Worm (Caenorhabditis elegans) whole organism, dauer: ENCODE results near the gene Y69H2.17.

Experiments
- unc-62 ChIP-seq: sonication (generic microtip); optimal IDR thresholded peaks from 2 replicates; lab custom pipeline; 2017; ENCODE audit warnings: missing biosample characterization, missing genetic modification reagents, missing genetic modification characterization

Y69H2.17 gene

ce11 chrV:18721873-18722272, 37.1 kb downstream of the Y69H2.17 start:
- TF ChIP-seq unc-62 (GFP tag; lab: Kevin White, UChicago): no peak

- no peak for TF ChIP-seq unc-62 (GFP tag; lab: Kevin White, UChicago)
These were observed 38.0 kb downstream of the Y69H2.17 start for ce11 chrV:18722510-18723299.

- TF ChIP-seq unc-62 (GFP tag; lab: Kevin White, UChicago): no peak
These were observed 38.9 kb downstream of the Y69H2.17 start for ce11 chrV:18723604-18724003.

- TF ChIP-seq unc-62 (GFP tag; lab: Kevin White, UChicago): no peak
These were observed 39.3 kb downstream of the Y69H2.17 start for ce11 chrV:18724076-18724475.

DNA sequence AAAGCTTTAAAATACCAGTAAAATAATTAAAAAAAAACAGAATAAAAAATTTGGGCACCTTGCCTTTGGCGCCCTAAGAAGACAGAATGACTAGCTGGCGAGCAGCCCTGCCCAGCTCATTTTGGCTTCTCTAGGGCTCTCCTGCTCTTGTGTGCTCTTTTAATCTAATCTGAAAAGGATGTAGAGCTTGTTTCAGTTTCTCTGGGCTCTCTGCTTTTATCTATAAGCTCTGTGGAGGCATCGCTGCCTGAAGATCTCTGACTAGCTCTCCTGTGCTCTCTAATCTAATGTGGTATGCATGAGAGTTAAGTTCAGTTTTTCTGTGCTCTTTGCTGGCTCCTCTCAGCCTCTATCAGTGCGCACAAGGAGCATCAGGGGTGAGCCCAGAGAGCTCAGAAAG, 41.1 kb downstream of the Y69H2.17 start:
- TF ChIP-seq unc-62 (GFP tag; lab: Kevin White, UChicago): no peak

DNA sequence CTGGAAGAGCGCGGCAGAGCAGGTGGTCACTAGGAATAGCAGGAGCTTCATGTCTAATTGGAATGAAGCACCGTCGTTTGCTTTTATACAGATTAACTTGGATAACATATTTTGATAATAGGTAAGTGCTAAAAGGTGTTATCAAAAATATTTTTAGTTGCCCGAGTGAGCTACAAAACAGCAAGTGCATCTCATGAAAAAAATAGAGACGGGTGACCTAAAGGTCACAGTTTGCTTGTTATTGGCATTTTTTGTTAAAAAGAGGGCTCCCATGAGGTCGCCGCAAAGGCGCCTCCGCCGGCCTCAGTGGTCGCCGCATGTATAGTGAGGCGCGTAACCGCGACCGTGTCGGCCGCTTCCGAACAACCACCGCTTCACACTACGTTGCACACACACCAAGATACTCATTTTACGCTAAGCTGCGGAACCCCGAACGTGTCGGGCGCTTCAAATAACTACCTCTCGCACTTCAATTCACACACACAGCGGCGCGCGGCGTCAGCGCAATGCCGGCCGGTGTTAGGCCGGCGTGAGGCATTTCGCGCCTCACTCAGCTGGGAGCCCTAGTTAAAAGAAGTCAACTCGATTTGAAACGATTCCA, 44.7 kb downstream of the Y69H2.17 start, which contains the start of gene asp-19:
asp-19 (minus strand) TSS at position 51 of the 601 bp plus-strand sequence.
- no peak for TF ChIP-seq unc-62 (GFP tag; lab: Kevin White, UChicago)

DNA sequence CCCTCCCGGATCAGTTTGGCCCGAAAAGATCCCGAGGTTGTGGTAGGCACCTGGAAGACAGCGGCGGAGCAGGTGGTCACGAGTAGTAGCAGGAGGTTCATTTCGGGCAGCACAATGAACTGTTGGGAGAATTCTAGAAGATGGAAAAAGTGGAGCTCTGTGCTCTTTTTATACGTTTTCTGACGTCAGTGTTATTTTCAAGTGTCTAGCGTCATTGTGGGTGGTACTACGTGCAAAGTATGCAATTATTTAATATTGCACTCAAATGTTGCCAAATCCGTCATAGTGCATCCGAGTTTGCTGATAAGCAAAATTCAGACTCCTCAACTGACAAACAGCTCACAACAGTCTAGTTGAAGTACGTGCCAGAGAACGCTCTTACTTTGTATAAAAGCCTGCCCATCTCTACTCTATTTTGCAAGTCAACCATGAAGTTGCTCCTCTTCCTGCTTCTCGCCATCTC, 46.9 kb downstream of the Y69H2.17 start, which contains the start of the genes asp-18 and scl-19:
asp-18 (minus strand) TSS at position 101 of the 463 bp plus-strand sequence.
scl-19 (plus strand) TSS at position 413 of the 463 bp plus-strand sequence.
- TF ChIP-seq unc-62 (GFP tag; lab: Kevin White, UChicago): no peak

DNA sequence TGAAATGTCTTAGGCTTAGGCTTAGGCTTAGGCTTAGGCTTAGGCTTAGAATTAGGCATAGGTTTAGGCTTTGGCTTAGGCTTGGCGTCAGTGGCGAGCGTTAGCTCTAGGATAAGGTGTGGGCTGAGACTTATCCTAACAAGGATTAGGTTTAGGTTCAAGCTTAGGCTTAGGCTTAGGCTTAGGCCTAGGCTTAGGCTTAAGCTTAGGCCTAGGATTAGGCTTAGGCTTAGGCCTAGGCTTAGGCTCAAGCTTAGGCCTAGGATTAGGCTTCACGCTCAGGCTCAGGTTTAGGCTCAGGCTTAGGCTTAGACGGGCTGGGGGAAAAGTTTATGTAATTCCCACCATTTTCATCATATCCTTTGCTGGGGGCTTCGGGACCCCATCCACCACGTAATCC, 49.2 kb downstream of the Y69H2.17 start:
- TF ChIP-seq unc-62 (GFP tag; lab: Kevin White, UChicago): no peak

DNA sequence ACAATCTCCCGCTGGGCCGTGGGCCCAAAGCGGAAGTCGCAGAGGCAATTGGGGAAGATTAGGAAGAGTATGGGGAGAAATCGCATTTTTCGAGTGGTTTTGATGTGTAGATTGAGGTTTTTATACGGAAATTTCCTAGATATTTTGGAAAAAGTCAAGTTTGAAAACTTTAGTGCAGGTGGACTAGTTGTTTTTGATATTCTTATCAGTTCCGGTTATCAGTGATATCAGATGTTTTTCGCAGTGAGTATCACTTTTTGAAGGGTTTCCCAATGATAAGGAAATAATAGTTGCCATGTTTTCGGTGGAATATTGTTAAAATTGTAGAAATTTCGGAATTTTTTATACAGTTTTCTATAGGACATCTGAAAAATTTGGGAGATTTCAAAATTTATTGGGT, 49.6 kb downstream of the Y69H2.17 start, which contains the start of gene scl-20:
scl-20 (minus strand) TSS at position 101 of the 400 bp plus-strand sequence.
- no peak for TF ChIP-seq unc-62 (GFP tag; lab: Kevin White, UChicago)
